Worm (Caenorhabditis elegans): Measurements from ENCODE around the gene ptr-24.

The ptr-24 gene

DNA sequence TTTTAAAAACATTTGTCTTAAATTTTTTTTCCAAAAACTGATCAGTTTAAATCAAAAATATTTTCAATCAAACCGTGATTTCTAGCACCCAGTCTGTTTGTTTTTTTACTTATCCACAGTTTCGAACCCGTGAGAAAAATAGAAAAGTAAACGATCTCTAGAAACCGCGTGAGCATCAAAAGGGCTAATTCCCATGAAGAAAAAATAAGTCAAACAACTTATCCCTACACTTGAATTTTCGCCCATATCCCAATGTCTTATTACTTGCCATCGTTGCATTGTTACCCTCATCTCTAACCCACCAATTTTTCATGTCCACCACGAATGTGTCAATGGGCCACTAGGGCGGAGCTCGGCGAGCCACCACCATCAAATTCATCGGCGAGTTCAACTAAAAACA lies at the start of gene ptr-24:
ptr-24 (plus strand) TSS at position 301 of the 400 bp plus-strand sequence.
- TF ChIP-seq cey-2 (tag; optimal IDR thresholded peaks at IDR 0.05; ENCODE audit: borderline replicate concordance, insufficient read depth) (no peak), unc-62 (GFP tag; optimal IDR thresholded peaks at IDR 0.05 in 1 of 2) (peak in 1 of 2 experiments; percentile 83), unc-62 (tag; optimal IDR thresholded peaks at IDR 0.05) (no peak)

DNA sequence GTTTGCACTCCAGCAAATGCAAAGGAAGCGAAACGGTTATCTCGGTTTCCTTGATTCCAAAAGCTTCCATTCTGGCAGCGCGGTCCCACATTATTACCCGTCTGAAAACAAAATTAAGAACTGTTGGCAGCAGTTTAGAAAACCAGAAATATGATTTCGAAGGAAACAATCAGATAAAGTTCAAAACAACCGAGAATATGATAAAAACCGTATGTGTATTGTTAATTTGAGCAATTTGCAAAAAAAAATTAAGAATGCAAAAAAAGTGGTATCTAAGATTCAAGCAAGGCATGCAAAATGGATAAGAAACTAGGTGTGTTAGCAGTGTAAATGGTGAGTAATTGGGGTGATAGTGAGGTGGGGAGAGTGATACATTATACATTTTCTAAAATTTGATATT lies 49.1 kb upstream of the ptr-24 start, which contains the start of gene R04D3.4:
R04D3.4 (minus strand) TSS at position 101 of the 400 bp plus-strand sequence.
- TF ChIP-seq fos-1 (tag; optimal IDR thresholded peaks at IDR 0.05) (no peak), hlh-11 (tag; optimal IDR thresholded peaks at IDR 0.05) (no peak), unc-62 (GFP tag; optimal IDR thresholded peaks at IDR 0.05 in 1 of 2) (no peak), unc-62 (tag; optimal IDR thresholded peaks at IDR 0.05) (no peak), ctbp-1 (GFP tag; IDR thresholded peaks at IDR 0.05) (no peak), spr-3 (GFP tag; optimal IDR thresholded peaks at IDR 0.05) (no peak), zfp-3 (GFP tag; conservative IDR thresholded peaks at IDR 0.05) (no peak)

DNA sequence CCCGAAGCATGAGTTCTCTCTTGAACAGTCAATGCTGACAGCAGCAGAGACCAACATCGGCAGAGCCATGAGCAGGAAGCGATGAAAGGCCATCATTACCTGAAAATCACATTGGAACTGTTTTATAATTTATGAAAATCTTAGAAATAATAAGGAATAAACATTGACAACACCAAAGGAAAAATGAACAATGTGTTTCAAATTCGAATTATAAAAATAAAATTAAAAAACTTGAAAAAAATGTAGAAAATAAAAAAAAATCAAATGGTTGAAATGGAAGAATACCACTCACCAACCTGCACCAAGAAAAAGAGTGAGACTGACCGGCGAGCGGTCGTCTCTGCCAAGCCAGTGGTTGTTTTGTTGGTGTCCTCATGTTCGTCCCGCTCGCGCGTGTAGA lies 47.3 kb upstream of the ptr-24 start, which contains the start of gene R04D3.3:
R04D3.3 (minus strand) TSS at position 101 of the 400 bp plus-strand sequence.
- TF ChIP-seq hlh-11 (tag; optimal IDR thresholded peaks at IDR 0.05) (no peak), unc-62 (GFP tag; optimal IDR thresholded peaks at IDR 0.05 in 1 of 2) (peak in 1 of 2 experiments; percentile 53), unc-62 (tag; optimal IDR thresholded peaks at IDR 0.05) (no peak), lin-13 (GFP tag; optimal IDR thresholded peaks at IDR 0.05) (no peak)

DNA sequence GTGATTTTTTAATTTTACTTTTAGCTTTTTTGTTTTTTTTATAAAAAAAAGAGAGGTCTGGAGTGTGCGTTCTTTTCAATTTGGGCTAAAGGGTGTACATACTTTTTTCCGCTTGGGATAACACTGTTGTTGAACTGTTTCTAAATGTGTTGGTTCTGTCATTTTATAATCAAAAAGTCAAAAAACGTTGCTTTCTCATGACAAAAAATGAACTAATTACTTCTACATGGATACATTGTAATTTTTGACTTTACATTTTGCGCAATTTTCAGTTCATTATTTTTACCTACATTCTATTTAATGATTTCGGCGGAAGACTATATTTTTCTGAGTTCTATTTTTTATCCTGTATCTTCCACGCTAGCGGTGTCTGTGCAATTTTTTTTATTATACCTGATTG lies 46.3 kb upstream of the ptr-24 start, which contains the start of gene srd-38:
srd-38 (plus strand) TSS at position 301 of the 400 bp plus-strand sequence.
- TF ChIP-seq madf-9 (GFP tag; conservative IDR thresholded peaks at IDR 0.05) (no peak), pha-4 (GFP tag; IDR thresholded peaks at IDR 0.05) (no peak), pha-4 (tag; optimal IDR thresholded peaks at IDR 0.05) (no peak)

DNA sequence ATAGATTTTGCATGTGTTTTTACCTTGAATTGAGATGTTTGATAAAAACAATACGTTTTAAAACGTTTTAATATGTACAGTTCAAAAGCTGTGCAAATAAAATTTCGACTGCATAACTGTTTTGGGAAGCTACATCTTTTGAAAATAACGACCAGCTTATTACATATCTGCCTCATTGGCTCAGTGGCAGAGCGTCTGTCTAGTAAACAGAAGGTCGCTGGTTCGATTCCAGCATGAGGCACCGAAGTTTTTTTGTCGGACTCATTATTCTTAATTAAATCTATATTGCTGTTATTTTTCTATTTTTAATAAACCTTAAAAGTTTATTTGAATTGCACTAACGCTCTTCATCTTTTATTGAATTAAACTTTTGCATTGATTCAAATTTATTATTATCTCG lies 44.8 kb upstream of the ptr-24 start:
- TF ChIP-seq lim-7 (GFP tag; IDR thresholded peaks at IDR 0.05) = peak; percentile 47; the same call in 1 of the 2 replicates
- TF ChIP-seq vab-7 (GFP tag; IDR thresholded peaks at IDR 0.05) = 0 out of 2 replicates have a peak, but pooled peaks have one; percentile 18
- TF ChIP-seq lir-3 (tag; optimal IDR thresholded peaks at IDR 0.05) = peak; percentile 5
- TF ChIP-seq snpc-1.2 (GFP tag; IDR thresholded peaks at IDR 0.05) = no peak
- TF ChIP-seq hmg-1.1 (GFP tag; IDR thresholded peaks at IDR 0.05) = no peak
- peak in 1 of 2 experiments; percentile 54 for TF ChIP-seq daf-16 (GFP tag; optimal IDR thresholded peaks at IDR 0.05)
- no peak for TF ChIP-seq daf-16 (tag; optimal IDR thresholded peaks at IDR 0.05)
- TF ChIP-seq tag-97 (GFP tag; IDR thresholded peaks at IDR 0.05) = no peak
- 0 out of 2 replicates have a peak, but pooled peaks have one; percentile 54 for TF ChIP-seq F26F4.8 (GFP tag; conservative IDR thresholded peaks at IDR 0.05)

DNA sequence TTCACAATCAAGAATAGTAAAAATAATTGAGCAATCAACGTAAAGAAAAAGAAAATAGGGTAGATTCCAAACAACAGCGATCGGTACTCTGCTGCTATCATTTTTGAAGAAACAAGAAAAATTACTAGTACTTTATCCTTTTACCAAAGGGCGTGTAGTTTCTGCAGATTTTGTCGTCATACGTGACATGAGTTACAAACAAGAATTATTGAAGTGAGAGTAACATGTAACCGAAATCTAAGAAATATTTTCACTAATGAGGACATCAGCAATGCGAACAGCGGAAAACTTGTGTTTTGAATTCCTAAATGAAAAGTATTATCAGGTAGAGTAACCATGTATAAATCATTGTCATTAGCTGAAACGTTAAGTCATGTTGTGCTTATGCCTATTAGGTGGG lies 43.2 kb upstream of the ptr-24 start, which contains the start of gene srd-36:
srd-36 (minus strand) TSS at position 101 of the 400 bp plus-strand sequence.
- TF ChIP-seq ceh-32 (tag; optimal IDR thresholded peaks at IDR 0.05; ENCODE audit: poor library complexity) = no peak
- TF ChIP-seq snpc-4 (tag; optimal IDR thresholded peaks at IDR 0.05) = no peak
- no peak for TF ChIP-seq T20F7.1 (GFP tag; optimal IDR thresholded peaks at IDR 0.05)
- TF ChIP-seq Y48G9A.11 (GFP tag; IDR thresholded peaks at IDR 0.05) = no peak
- TF ChIP-seq tag-97 (GFP tag; IDR thresholded peaks at IDR 0.05) = no peak
- TF ChIP-seq lin-1 (GFP tag; IDR thresholded peaks at IDR 0.05) = no peak

DNA sequence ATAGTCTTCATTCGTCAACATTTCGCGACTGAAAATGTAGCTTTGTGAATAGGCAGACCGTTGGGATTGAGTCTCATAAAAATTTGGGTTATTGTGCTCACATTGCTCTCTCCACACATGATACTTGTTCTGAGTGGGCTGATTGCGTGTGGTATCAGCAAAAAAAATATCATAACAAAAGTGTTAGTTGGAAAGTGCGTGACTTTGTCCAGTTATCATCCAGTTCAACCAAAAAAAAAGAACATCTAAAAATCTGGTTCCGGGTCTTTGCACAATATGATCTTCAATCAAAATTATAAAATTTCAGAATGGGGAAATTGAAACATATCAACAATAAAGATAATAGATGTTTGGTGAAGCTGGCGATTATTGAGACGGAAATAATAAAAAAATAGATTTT lies 37.3 kb upstream of the ptr-24 start, which contains the start of gene srd-39:
srd-39 (minus strand) TSS at position 101 of the 400 bp plus-strand sequence.
- no peak for TF ChIP-seq hmg-1.1 (GFP tag; IDR thresholded peaks at IDR 0.05)
- TF ChIP-seq nhr-10 (tag; optimal IDR thresholded peaks at IDR 0.05) = no peak
- no peak for TF ChIP-seq lsy-2 (tag; optimal IDR thresholded peaks at IDR 0.05)
- no peak for TF ChIP-seq set-16 (GFP tag; IDR thresholded peaks at IDR 0.05)
- TF ChIP-seq dve-1 (tag; optimal IDR thresholded peaks at IDR 0.05; ENCODE audit: insufficient read depth) = no peak
- no peak for TF ChIP-seq nhr-28 (tag; optimal IDR thresholded peaks at IDR 0.05)
- TF ChIP-seq F49E8.2 (tag; optimal IDR thresholded peaks at IDR 0.05; ENCODE audit: borderline replicate concordance) = no peak
- TF ChIP-seq daf-8 (GFP tag; IDR thresholded peaks at IDR 0.05) = no peak
